Worm (Caenorhabditis elegans) whole organism, L2 larva: Measurements from ENCODE around the gene F40F8.11.

Experiments used
- aly-2 ChIP-seq: fragments of 150-350 bp; optimal IDR thresholded peaks from 2 replicates; lab custom pipeline; 2014; ENCODE audit warnings: missing biosample characterization, missing genetic modification characterization
- ama-1 ChIP-seq: fragments of 150-350 bp; optimal IDR thresholded peaks from 2 replicates; lab custom pipeline; 2018; ENCODE audit warnings: inconsistent platforms
- blmp-1 ChIP-seq: sonication (generic microtip); optimal IDR thresholded peaks from 2 replicates; lab custom pipeline; 2017; ENCODE audit warnings: missing genetic modification characterization, mild to moderate bottlenecking, missing compliant biosample characterization, antibody characterized with exemption, moderate library complexity; ENCODE audit not compliant: insufficient read depth
- ceh-82 ChIP-seq: fragments of 150-350 bp; optimal IDR thresholded peaks from 2 replicates; lab custom pipeline; 2014; ENCODE audit warnings: missing biosample characterization, missing genetic modification characterization
- dmd-4 ChIP-seq: sonication (generic microtip); optimal IDR thresholded peaks from 2 replicates; lab custom pipeline; 2017; ENCODE audit warnings: missing biosample characterization, missing genetic modification characterization
- elt-3 ChIP-seq: sonication (generic microtip); optimal IDR thresholded peaks from 2 replicates; lab custom pipeline; 2017; ENCODE audit warnings: missing biosample characterization, missing genetic modification characterization
- fos-1 ChIP-seq: fragments of 150-350 bp; optimal IDR thresholded peaks from 2 replicates; lab custom pipeline; 2014; ENCODE audit warnings: missing biosample characterization, missing genetic modification characterization
- lsy-2 ChIP-seq, 2 experiments: fragments of 150-350 bp in 1 of 2; sonication (generic microtip) in 1 of 2; optimal IDR thresholded peaks; 2 replicates each; lab custom pipeline; 2014 to 2017; ENCODE audit warnings: missing biosample characterization in 2 of 2, missing genetic modification characterization in 2 of 2
- mdl-1 ChIP-seq, 2 experiments: fragments of 150-350 bp in 1 of 2; sonication (generic microtip) in 1 of 2; optimal IDR thresholded peaks; 2 replicates each; lab custom pipeline; 2017; ENCODE audit warnings: missing biosample characterization in 2 of 2, missing genetic modification characterization in 2 of 2
- nhr-12 ChIP-seq: fragments of 150-350 bp; optimal IDR thresholded peaks from 2 replicates; lab custom pipeline; 2014; ENCODE audit warnings: missing biosample characterization, missing genetic modification characterization
- ztf-11 ChIP-seq: sonication (generic microtip); optimal IDR thresholded peaks from 2 replicates; lab custom pipeline; 2017; ENCODE audit warnings: missing biosample characterization, missing genetic modification characterization

- TF ChIP-seq aly-2: no peak
- no peak for TF ChIP-seq ama-1
- no peak for TF ChIP-seq elt-3
- TF ChIP-seq nhr-12 (tag; lab: Kevin White, UChicago): no peak
- no peak for TF ChIP-seq dmd-4
- TF ChIP-seq lsy-2 (tag; optimal IDR thresholded peaks at IDR 0.05; lab: Kevin White, UChicago): no peak
- TF ChIP-seq blmp-1 (tag; lab: Kevin White, UChicago): no peak
- no peak for TF ChIP-seq mdl-1 (tag; optimal IDR thresholded peaks at IDR 0.05; lab: Kevin White, UChicago)
- TF ChIP-seq ceh-82 (tag; lab: Kevin White, UChicago): no peak
- TF ChIP-seq fos-1 (tag; lab: Kevin White, UChicago): no peak
- TF ChIP-seq ztf-11: no peak
Observed at ce11 chrII:11178737-11179136, 46.3 kb upstream of the F40F8.11 start.
